Fruit fly (Drosophila melanogaster): ENCODE data around the gene crq.
A peak's percentile ranks its signal among the peaks of the same experiment; 100 is the strongest.

The crq gene

dm6 chr2L:419620-420184, 33.1 kb downstream of the crq start, which contains the start of the genes CG13690 and RpLP1 (continued):
- TF ChIP-seq CG6808 (GFP tag; optimal IDR thresholded peaks at IDR 0.05) = peak; percentile 71
- TF ChIP-seq CG34406 (GFP tag; optimal IDR thresholded peaks at IDR 0.05) = peak; percentile 71
- peak; percentile 81 for TF ChIP-seq CG3919 (GFP tag; optimal IDR thresholded peaks at IDR 0.05)
- TF ChIP-seq spab (GFP tag; optimal IDR thresholded peaks at IDR 0.05) = peak; percentile 18
- no peak for TF ChIP-seq Gug (GFP tag; IDR thresholded peaks at IDR 0.05)
- peak; percentile 12 for TF ChIP-seq CG32006 (GFP tag; optimal IDR thresholded peaks at IDR 0.05)
- TF ChIP-seq fd59A (GFP tag; optimal IDR thresholded peaks at IDR 0.05) = peak; percentile 28
- peak; percentile 90 for TF ChIP-seq CG6854 (GFP tag; optimal IDR thresholded peaks at IDR 0.05)
- TF ChIP-seq CG3032 (tag; optimal IDR thresholded peaks at IDR 0.05) = peak; percentile 56
- peak; percentile 63 for TF ChIP-seq fd85E (GFP tag; optimal IDR thresholded peaks at IDR 0.05)
- TF ChIP-seq Blimp-1 (GFP tag; optimal IDR thresholded peaks at IDR 0.05) = peak; percentile 42
- peak; percentile 63; the same call in 2 of the 3 replicates for TF ChIP-seq eg (GFP tag; IDR thresholded peaks at IDR 0.05)
- peak; percentile 76 for TF ChIP-seq net (GFP tag; optimal IDR thresholded peaks at IDR 0.05)
- no peak; the same call in 2 of the 3 replicates for TF ChIP-seq CG8119 (GFP tag; IDR thresholded peaks at IDR 0.05)
- peak; percentile 71 for TF ChIP-seq CG8632 (GFP tag; optimal IDR thresholded peaks at IDR 0.05)
- TF ChIP-seq Ets21C (GFP tag; optimal IDR thresholded peaks at IDR 0.05) = peak; percentile 32
- peak; percentile 38 for TF ChIP-seq CG8319 (GFP tag; optimal IDR thresholded peaks at IDR 0.05)
- TF ChIP-seq CG6792 (GFP tag; optimal IDR thresholded peaks at IDR 0.05) = peak; percentile 56

dm6 chr2L:414593-415399, 38.0 kb downstream of the crq start, which contains the start of the genes AP-2alpha and ebi:
TSS of gene AP-2alpha (minus strand) at chr2L:414777.
TSS of gene ebi (plus strand) at chr2L:415067.
- TF ChIP-seq CG8119 (GFP tag; IDR thresholded peaks at IDR 0.05) = peak; percentile 83
- TF ChIP-seq Ets21C (GFP tag; optimal IDR thresholded peaks at IDR 0.05) = peak; percentile 93
- peak; percentile 37 for TF ChIP-seq CG9139 (GFP tag; optimal IDR thresholded peaks at IDR 0.05)
- TF ChIP-seq fkh (GFP tag; optimal IDR thresholded peaks at IDR 0.05) = peak; percentile 79
- peak; percentile 64 for TF ChIP-seq Gug (GFP tag; IDR thresholded peaks at IDR 0.05)
- TF ChIP-seq CG3919 (GFP tag; optimal IDR thresholded peaks at IDR 0.05) = peak; percentile 82
- TF ChIP-seq net (GFP tag; optimal IDR thresholded peaks at IDR 0.05) = peak; percentile 83
- TF ChIP-seq dac (GFP tag; optimal IDR thresholded peaks at IDR 0.05) = peak; percentile 86
- TF ChIP-seq acj6 (GFP tag; optimal IDR thresholded peaks at IDR 0.05) = peak; percentile 85
- TF ChIP-seq CG7368 (GFP tag; optimal IDR thresholded peaks at IDR 0.05) = peak; percentile 67
- TF ChIP-seq dsx (GFP tag; optimal IDR thresholded peaks at IDR 0.05; ENCODE audit: poor library complexity, severe bottlenecking) = peak; percentile 71
- TF ChIP-seq CG8632 (GFP tag; optimal IDR thresholded peaks at IDR 0.05) = peak; percentile 78
- no peak for TF ChIP-seq Smox (GFP tag; optimal IDR thresholded peaks at IDR 0.05)
- TF ChIP-seq Eip75B (GFP tag; optimal IDR thresholded peaks at IDR 0.05) = peak; percentile 89
- peak; percentile 61 for TF ChIP-seq CG10669 (GFP tag; optimal IDR thresholded peaks at IDR 0.05)
- TF ChIP-seq Sox15 (GFP tag; optimal IDR thresholded peaks at IDR 0.05) = peak; percentile 92
- TF ChIP-seq CG11762 (GFP tag; optimal IDR thresholded peaks at IDR 0.05; ENCODE audit: insufficient read depth) = peak; percentile 62
- peak; percentile 87 for TF ChIP-seq achi (GFP tag; optimal IDR thresholded peaks at IDR 0.05)
- TF ChIP-seq vri (GFP tag; optimal IDR thresholded peaks at IDR 0.05) = peak; percentile 74
- TF ChIP-seq CG11902 (GFP tag; optimal IDR thresholded peaks at IDR 0.05) = peak; percentile 90
- peak; percentile 4 for TF ChIP-seq CG6854 (GFP tag; optimal IDR thresholded peaks at IDR 0.05)
- TF ChIP-seq CG11294 (GFP tag; IDR thresholded peaks at IDR 0.05) = peak; percentile 58; the same call in 1 of the 2 replicates
- TF ChIP-seq CG6808 (GFP tag; optimal IDR thresholded peaks at IDR 0.05) = peak; percentile 77
- TF ChIP-seq OdsH (GFP tag; optimal IDR thresholded peaks at IDR 0.05) = peak; percentile 91
- TF ChIP-seq Sox102F (GFP tag; optimal IDR thresholded peaks at IDR 0.05) = peak; percentile 89
- TF ChIP-seq Eip78C (GFP tag) = peak; percentile 95
- TF ChIP-seq Eip93F (GFP tag; optimal IDR thresholded peaks at IDR 0.05) = no peak
- peak; percentile 88 for TF ChIP-seq CG32006 (GFP tag; optimal IDR thresholded peaks at IDR 0.05)
- peak; percentile 77 for TF ChIP-seq CG15336 (GFP tag; IDR thresholded peaks at IDR 0.05)
- TF ChIP-seq CG34406 (GFP tag; optimal IDR thresholded peaks at IDR 0.05) = peak; percentile 81
- peak; percentile 96 for TF ChIP-seq svp (GFP tag)
- peak; percentile 97 for TF ChIP-seq CG31627 (GFP tag; optimal IDR thresholded peaks at IDR 0.05)
- TF ChIP-seq lz (GFP tag; optimal IDR thresholded peaks at IDR 0.05) = peak; percentile 94
- TF ChIP-seq CG16779 (tag; optimal IDR thresholded peaks at IDR 0.05) = no peak
- peak; percentile 88 for TF ChIP-seq Met (GFP tag; optimal IDR thresholded peaks at IDR 0.05)
- TF ChIP-seq Lpt (GFP tag; optimal IDR thresholded peaks at IDR 0.05) = peak; percentile 72
- TF ChIP-seq CG4318 (GFP tag; optimal IDR thresholded peaks at IDR 0.05) = no peak
- peak; percentile 85 for TF ChIP-seq CG3032 (tag; optimal IDR thresholded peaks at IDR 0.05)
- TF ChIP-seq esn (GFP tag; optimal IDR thresholded peaks at IDR 0.05) = peak; percentile 92

Data from whole organism, prepupa.